Fruit fly (Drosophila melanogaster) whole organism, embryonic: ENCODE data around the gene TfIIA-S.

Experiments
- Adf1 ChIP-seq: fragments of 200-800 bp; sonication (Bioruptor generic); IDR thresholded peaks from 2 replicates; pipeline ENCODE4 v1.3.6; 2022; ENCODE audit warnings: missing biosample characterization, missing genetic modification characterization
- Atf6 ChIP-seq: fragments of 200-800 bp; sonication (Bioruptor generic); IDR thresholded peaks from 2 replicates; pipeline ENCODE4 v1.3.6; 2022; ENCODE audit warnings: missing biosample characterization, missing genetic modification characterization
- CG10147 ChIP-seq: fragments of 200-800 bp; sonication (Bioruptor generic); optimal IDR thresholded peaks from 2 replicates; lab custom pipeline; 2019; ENCODE audit warnings: missing biosample characterization, mild to moderate bottlenecking, missing genetic modification characterization, moderate library complexity
- CG11723 ChIP-seq: fragments of 200-800 bp; sonication (Bioruptor generic); optimal IDR thresholded peaks from 2 replicates; lab custom pipeline; 2017; ENCODE audit warnings: missing biosample characterization, mild to moderate bottlenecking, missing genetic modification characterization
- CG12659 ChIP-seq: fragments of 200-800 bp; sonication (Bioruptor generic); optimal IDR thresholded peaks from 3 replicates; lab custom pipeline; 2017; ENCODE audit warnings: mild to moderate bottlenecking, missing biosample characterization, missing genetic modification reagents, missing genetic modification characterization
- CG12942 ChIP-seq: fragments of 200-800 bp; sonication (Bioruptor generic); optimal IDR thresholded peaks from 3 replicates; lab custom pipeline; 2016; ENCODE audit warnings: missing biosample characterization, missing genetic modification characterization
- CG14050 ChIP-seq: fragments of 200-800 bp; sonication (Bioruptor generic); IDR thresholded peaks from 3 replicates; pipeline ENCODE4 v1.3.6; 2022; ENCODE audit warnings: missing biosample characterization, missing genetic modification characterization
- CG1792 ChIP-seq: fragments of 200-800 bp; sonication (Bioruptor generic); optimal IDR thresholded peaks from 2 replicates; lab custom pipeline; 2016; ENCODE audit warnings: missing biosample characterization, missing genetic modification characterization
- CG2678 ChIP-seq: fragments of 200-800 bp; sonication (Bioruptor generic); optimal IDR thresholded peaks from 3 replicates; lab custom pipeline; 2019; ENCODE audit warnings: missing biosample characterization, mild to moderate bottlenecking, missing genetic modification characterization, moderate library complexity
- CG2712 ChIP-seq: fragments of 200-800 bp; optimal IDR thresholded peaks from 3 replicates; lab custom pipeline; 2019; ENCODE audit warnings: missing biosample characterization, mild to moderate bottlenecking, missing genetic modification characterization, moderate library complexity
- CG31388 ChIP-seq: fragments of 200-800 bp; sonication (Bioruptor generic); optimal IDR thresholded peaks from 2 replicates; lab custom pipeline; 2016; ENCODE audit warnings: missing biosample characterization, missing genetic modification characterization
- CG6254 ChIP-seq: fragments of 200-800 bp; sonication (Bioruptor generic); optimal IDR thresholded peaks from 3 replicates; lab custom pipeline; 2017; ENCODE audit warnings: mild to moderate bottlenecking, missing biosample characterization, missing genetic modification reagents, missing genetic modification characterization
- CG6813 ChIP-seq: fragments of 200-800 bp; sonication (Bioruptor generic); optimal IDR thresholded peaks from 2 replicates; lab custom pipeline; 2017; ENCODE audit warnings: missing biosample characterization, missing genetic modification characterization, mild to moderate bottlenecking, moderate library complexity, missing genetic modification reagents
- CG7357 ChIP-seq: fragments of 200-800 bp; sonication (Bioruptor generic); IDR thresholded peaks from 3 replicates; pipeline ENCODE4 v1.3.6; 2022; ENCODE audit warnings: missing biosample characterization, missing genetic modification characterization
- CG7963 ChIP-seq: fragments of 200-800 bp; sonication (Bioruptor generic); IDR thresholded peaks from 3 replicates; pipeline ENCODE4 v1.3.6; 2022; ENCODE audit warnings: missing biosample characterization, missing genetic modification characterization; ENCODE audit not compliant: partially characterized antibody
- CG8089 ChIP-seq: fragments of 200-800 bp; sonication (Bioruptor generic); optimal IDR thresholded peaks from 3 replicates; lab custom pipeline; 2016; ENCODE audit warnings: missing biosample characterization, missing genetic modification characterization
- Dad ChIP-seq: fragments of 200-800 bp; sonication (Bioruptor generic); optimal IDR thresholded peaks from 3 replicates; lab custom pipeline; 2016; ENCODE audit warnings: missing biosample characterization, missing genetic modification characterization
- Dbx ChIP-seq: fragments of 200-800 bp; sonication (Bioruptor generic); IDR thresholded peaks from 3 replicates; pipeline ENCODE4 v1.3.6; 2022; ENCODE audit warnings: missing biosample characterization, missing genetic modification characterization
- Dll ChIP-seq: fragments of 200-800 bp; sonication (Bioruptor generic); IDR thresholded peaks from 4 replicates; pipeline ENCODE4 v1.3.6; 2022; ENCODE audit warnings: missing biosample characterization, missing genetic modification characterization; ENCODE audit not compliant: partially characterized antibody
- E2f1 ChIP-seq: fragments of 200-800 bp; sonication (Bioruptor generic); IDR thresholded peaks from 2 replicates; pipeline ENCODE4 v1.3.6; 2022; ENCODE audit warnings: missing biosample characterization, missing genetic modification characterization
- Elba2 ChIP-seq: fragments of 200-800 bp; sonication (Bioruptor generic); optimal IDR thresholded peaks from 3 replicates; lab custom pipeline; 2016; ENCODE audit warnings: missing biosample characterization, missing genetic modification characterization
- Fer3 ChIP-seq: fragments of 200-800 bp; sonication (Bioruptor generic); optimal IDR thresholded peaks from 2 replicates; lab custom pipeline; 2018; ENCODE audit warnings: missing biosample characterization, mild to moderate bottlenecking, missing genetic modification characterization, moderate library complexity
- Hand ChIP-seq: fragments of 200-800 bp; sonication (Bioruptor generic); optimal IDR thresholded peaks from 2 replicates; lab custom pipeline; 2017; ENCODE audit warnings: mild to moderate bottlenecking, missing biosample characterization, missing genetic modification reagents, missing genetic modification characterization
- HmgZ ChIP-seq: fragments of 200-800 bp; sonication (Bioruptor generic); optimal IDR thresholded peaks from 2 replicates; lab custom pipeline; 2018; ENCODE audit warnings: missing biosample characterization, mild to moderate bottlenecking, missing genetic modification characterization
- Hmr ChIP-seq: fragments of 200-800 bp; sonication (Bioruptor generic); optimal IDR thresholded peaks from 3 replicates; lab custom pipeline; 2017; ENCODE audit warnings: mild to moderate bottlenecking, missing biosample characterization, missing genetic modification reagents, missing genetic modification characterization
- Hmx ChIP-seq: fragments of 200-800 bp; sonication (Bioruptor generic); optimal IDR thresholded peaks from 2 replicates; lab custom pipeline; 2016; ENCODE audit warnings: missing biosample characterization, missing genetic modification characterization
- Mad ChIP-seq: fragments of 200-800 bp; sonication (Bioruptor generic); optimal IDR thresholded peaks from 2 replicates; lab custom pipeline; 2016; ENCODE audit warnings: missing biosample characterization, missing genetic modification characterization
- NK7.1 ChIP-seq: fragments of 200-800 bp; sonication (Bioruptor generic); optimal IDR thresholded peaks from 3 replicates; lab custom pipeline; 2016; ENCODE audit warnings: missing biosample characterization, missing genetic modification characterization
- Rx ChIP-seq: fragments of 200-800 bp; sonication (Bioruptor generic); IDR thresholded peaks from 2 replicates; pipeline ENCODE4 v1.3.6; 2022; ENCODE audit warnings: missing biosample characterization, missing genetic modification characterization
- Spps ChIP-seq: fragments of 200-800 bp; sonication (Bioruptor generic); optimal IDR thresholded peaks from 2 replicates; lab custom pipeline; 2018; ENCODE audit warnings: missing biosample characterization, mild to moderate bottlenecking, missing genetic modification characterization
- Usf ChIP-seq: fragments of 200-800 bp; sonication (Bioruptor generic); optimal IDR thresholded peaks from 2 replicates; lab custom pipeline; 2017; ENCODE audit warnings: missing genotype, missing biosample characterization, missing genetic modification characterization
- Xbp1 ChIP-seq: fragments of 200-800 bp; sonication (Bioruptor generic); optimal IDR thresholded peaks from 3 replicates; lab custom pipeline; 2016; ENCODE audit warnings: missing biosample characterization, mild to moderate bottlenecking, missing genetic modification characterization
- ash1 ChIP-seq: fragments of 200-800 bp; sonication (Bioruptor generic); optimal IDR thresholded peaks from 2 replicates; lab custom pipeline; 2018; ENCODE audit warnings: missing biosample characterization, mild to moderate bottlenecking, missing genetic modification characterization
- crol ChIP-seq: fragments of 200-800 bp; sonication (Bioruptor generic); IDR thresholded peaks from 2 replicates; pipeline ENCODE4 v1.3.6; 2022; ENCODE audit warnings: missing biosample characterization, missing genetic modification characterization
- exex ChIP-seq: fragments of 200-800 bp; sonication (Bioruptor generic); optimal IDR thresholded peaks from 4 replicates; lab custom pipeline; 2018; ENCODE audit warnings: missing biosample characterization, mild to moderate bottlenecking, missing genetic modification characterization, moderate library complexity
- gem ChIP-seq: fragments of 200-800 bp; sonication (Bioruptor generic); optimal IDR thresholded peaks from 2 replicates; lab custom pipeline; 2019; ENCODE audit warnings: missing biosample characterization, mild to moderate bottlenecking, missing genetic modification characterization, moderate library complexity
- grn ChIP-seq: fragments of 200-800 bp; sonication (Bioruptor generic); optimal IDR thresholded peaks from 3 replicates; lab custom pipeline; 2017; ENCODE audit warnings: missing biosample characterization, missing genetic modification characterization
- h ChIP-seq: fragments of >200 bp; optimal IDR thresholded peaks from 2 replicates; lab custom pipeline; 2017
- jigr1 ChIP-seq: fragments of 200-800 bp; sonication (Bioruptor generic); IDR thresholded peaks from 3 replicates; pipeline ENCODE4 v1.3.6; 2022; ENCODE audit warnings: missing biosample characterization, missing genetic modification characterization
- kni ChIP-seq: fragments of 200-800 bp; sonication (Bioruptor generic); optimal IDR thresholded peaks from 3 replicates; lab custom pipeline; 2017; ENCODE audit warnings: mild to moderate bottlenecking, missing biosample characterization, missing genetic modification reagents, missing genetic modification characterization
- pum ChIP-seq: fragments of 200-800 bp; sonication (Bioruptor generic); optimal IDR thresholded peaks from 2 replicates; lab custom pipeline; 2016; ENCODE audit warnings: missing biosample characterization, missing genetic modification characterization
- ranshi ChIP-seq: fragments of 200-800 bp; sonication (Bioruptor generic); IDR thresholded peaks from 2 replicates; pipeline ENCODE4 v1.3.6; 2022; ENCODE audit warnings: missing biosample characterization, missing genetic modification characterization
- sens ChIP-seq: fragments of 200-800 bp; sonication (Bioruptor generic); peaks from one replicate; lab custom pipeline; 2016; ENCODE audit warnings: missing biosample characterization, missing genetic modification characterization
- slp2 ChIP-seq: fragments of 200-800 bp; sonication (Bioruptor generic); optimal IDR thresholded peaks from 2 replicates; lab custom pipeline; 2016; ENCODE audit warnings: missing biosample characterization, missing genetic modification characterization
- sna ChIP-seq: fragments of 200-800 bp; sonication (Bioruptor generic); IDR thresholded peaks from 2 replicates; pipeline ENCODE4 v1.3.6; 2022; ENCODE audit warnings: missing biosample characterization, missing genetic modification characterization; ENCODE audit not compliant: partially characterized antibody
- sob ChIP-seq: fragments of 200-800 bp; sonication (Bioruptor generic); IDR thresholded peaks from 2 replicates; pipeline ENCODE4 v1.3.6; 2022; ENCODE audit warnings: missing biosample characterization, missing genetic modification characterization
- trem ChIP-seq: fragments of 200-800 bp; optimal IDR thresholded peaks from 3 replicates; lab custom pipeline; 2019; ENCODE audit warnings: missing biosample characterization, mild to moderate bottlenecking, missing genetic modification characterization, moderate library complexity
- twi ChIP-seq: fragments of 200-800 bp; optimal IDR thresholded peaks from 2 replicates; lab custom pipeline; 2019; ENCODE audit warnings: missing biosample characterization, mild to moderate bottlenecking, missing genetic modification characterization, moderate library complexity
- vfl ChIP-seq: fragments of 200-800 bp; sonication (Bioruptor generic); optimal IDR thresholded peaks from 2 replicates; lab custom pipeline; 2016; ENCODE audit warnings: missing biosample characterization, missing genetic modification characterization
- yki ChIP-seq: fragments of >200 bp; optimal IDR thresholded peaks from 3 replicates; lab custom pipeline; 2018

Gene TfIIA-S

DNA sequence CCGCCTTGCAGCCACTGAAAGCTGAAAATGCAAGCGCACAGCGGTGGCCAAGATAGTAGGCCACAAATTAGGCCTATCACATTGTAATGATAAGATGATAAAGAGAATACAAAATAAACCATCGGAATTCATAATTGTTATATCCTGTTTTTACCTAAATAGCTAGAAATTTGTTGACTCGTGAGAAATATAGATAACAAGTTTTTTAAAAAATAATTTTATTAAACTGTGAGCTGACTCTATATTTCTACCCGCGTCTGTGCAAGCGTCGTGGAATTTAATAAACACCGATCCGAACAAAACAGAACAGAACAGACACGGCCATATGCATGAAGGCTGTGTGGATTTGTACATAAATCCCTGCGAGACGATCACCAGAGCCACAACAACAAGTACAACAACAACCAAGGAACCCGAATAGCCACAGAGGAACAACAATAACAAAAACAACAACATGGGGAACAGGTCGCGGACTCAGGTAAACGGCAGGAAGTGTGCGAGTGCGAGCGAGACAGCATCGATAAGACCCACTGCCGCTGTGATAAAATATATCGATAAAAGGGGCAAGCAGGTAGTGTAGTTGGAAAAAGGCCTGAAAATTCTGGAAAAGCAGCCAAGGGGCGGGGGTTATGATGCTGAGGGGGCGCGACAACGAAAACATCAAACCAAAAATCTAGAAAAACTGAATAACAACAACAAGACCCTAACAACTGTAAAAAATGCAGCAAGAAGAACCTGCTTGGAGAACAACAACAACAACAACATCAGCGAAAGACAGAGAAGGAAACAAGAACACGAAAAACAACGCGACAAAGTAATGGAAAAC, 4.4 kb downstream of the TfIIA-S start (continued):
- TF ChIP-seq Fer3 (tag; lab: Kevin White, UChicago), result peak; percentile 67
- peak; percentile 81 for TF ChIP-seq ranshi (GFP tag; lab: Robert Waterston, UW)
- TF ChIP-seq Atf6 (GFP tag; lab: Robert Waterston, UW), result peak; percentile 76; the same call in 1 of the 2 replicates
- peak; percentile 80 for TF ChIP-seq kni (GFP tag; lab: Kevin White, UChicago)
- peak; percentile 59 for TF ChIP-seq HmgZ (tag; lab: Kevin White, UChicago)
- TF ChIP-seq CG11723 (GFP tag; lab: Kevin White, UChicago), result peak; percentile 76
- peak; percentile 55 for TF ChIP-seq CG8089 (GFP tag; lab: Kevin White, UChicago)
- TF ChIP-seq exex (tag; lab: Kevin White, UChicago), result peak; percentile 11
- no peak for TF ChIP-seq h (lab: Kevin White, UChicago)
- peak; percentile 70 for TF ChIP-seq CG12659 (GFP tag; lab: Kevin White, UChicago)
- peak; percentile 93 for TF ChIP-seq gem (tag; lab: Kevin White, UChicago)
- TF ChIP-seq CG6254 (GFP tag; lab: Kevin White, UChicago), result peak; percentile 91
- no peak; the same call in 1 of the 2 replicates for TF ChIP-seq crol (GFP tag; lab: Robert Waterston, UW)
- TF ChIP-seq Dbx (GFP tag; lab: Robert Waterston, UW), result 0 out of 3 replicates have a peak, but pooled peaks have one; percentile 11
- peak; percentile 99 for TF ChIP-seq sens (GFP tag; lab: Kevin White, UChicago)
- peak; percentile 44 for TF ChIP-seq CG1792 (GFP tag; lab: Kevin White, UChicago)
- peak; percentile 77; the same call in 1 of the 2 replicates for TF ChIP-seq sob (GFP tag; lab: Robert Waterston, UW)
- TF ChIP-seq CG12942, result peak; percentile 69
- peak; percentile 90 for TF ChIP-seq CG6813 (GFP tag; lab: Kevin White, UChicago)
- peak; percentile 95 for TF ChIP-seq CG2712 (tag; lab: Kevin White, UChicago)
- peak; percentile 40 for TF ChIP-seq NK7.1 (GFP tag; lab: Kevin White, UChicago)
- TF ChIP-seq CG7963 (GFP tag; lab: Robert Waterston, UW), result no peak
- TF ChIP-seq grn (GFP tag; lab: Kevin White, UChicago), result peak; percentile 19
- peak; percentile 56 for TF ChIP-seq Hmr (GFP tag; lab: Kevin White, UChicago)
- peak; percentile 82 for TF ChIP-seq E2f1 (GFP tag; lab: Robert Waterston, UW)
- TF ChIP-seq CG14050 (GFP tag; lab: Robert Waterston, UW), result peak; percentile 60
- peak; percentile 62 for TF ChIP-seq Dad (GFP tag; lab: Kevin White, UChicago)
- TF ChIP-seq jigr1, result peak; percentile 78; the same call in 2 of the 3 replicates
- peak; percentile 32 for TF ChIP-seq Hand
- peak; percentile 62 for TF ChIP-seq CG10147 (GFP tag; lab: Kevin White, UChicago)
- peak; percentile 59 for TF ChIP-seq Rx
- TF ChIP-seq Dll (GFP tag; lab: Robert Waterston, UW), result no peak
- TF ChIP-seq pum, result peak; percentile 80
- peak; percentile 45 for TF ChIP-seq Elba2
- peak; percentile 83 for TF ChIP-seq Xbp1 (GFP tag; lab: Kevin White, UChicago)
- no peak for TF ChIP-seq CG31388 (GFP tag; lab: Kevin White, UChicago)
- TF ChIP-seq Spps (tag; lab: Kevin White, UChicago), result peak; percentile 91
- peak; percentile 76 for TF ChIP-seq Mad
- TF ChIP-seq sna, result no peak
- peak; percentile 89 for TF ChIP-seq CG2678 (tag; lab: Kevin White, UChicago)
- TF ChIP-seq ash1 (GFP tag; lab: Kevin White, UChicago), result no peak
- TF ChIP-seq yki (lab: Kevin White, UChicago), result no peak
- peak; percentile 64 for TF ChIP-seq slp2 (GFP tag; lab: Kevin White, UChicago)
- peak; percentile 52 for TF ChIP-seq vfl (GFP tag; lab: Kevin White, UChicago)
- peak; percentile 94 for TF ChIP-seq twi (tag; lab: Kevin White, UChicago)
- peak; percentile 76 for TF ChIP-seq Usf (GFP tag; lab: Kevin White, UChicago)
- TF ChIP-seq trem (tag; lab: Kevin White, UChicago), result peak; percentile 94
- no peak for TF ChIP-seq Adf1 (GFP tag; lab: Robert Waterston, UW)
- TF ChIP-seq CG7357 (GFP tag; lab: Robert Waterston, UW), result peak; percentile 62; the same call in 2 of the 3 replicates
- no peak for TF ChIP-seq Hmx
